Fruit fly (Drosophila melanogaster) whole organism, pupa: ENCODE measurements around the gene Cubn2.

Experiments used
- CG10348 ChIP-seq: fragments of 200-800 bp; sonication (Bioruptor generic); IDR thresholded peaks from 2 replicates; pipeline ENCODE4 v1.3.6; 2022; ENCODE audit warnings: missing biosample characterization, missing genetic modification characterization
- CG12605 ChIP-seq: fragments of 200-800 bp; sonication (Bioruptor generic); IDR thresholded peaks from 2 replicates; pipeline ENCODE4 v1.3.6; 2022; ENCODE audit warnings: missing biosample characterization, missing genetic modification characterization
- CG13204 ChIP-seq: fragments of 200-800 bp; sonication (Bioruptor generic); optimal IDR thresholded peaks from 2 replicates; lab custom pipeline; 2018; ENCODE audit warnings: missing biosample characterization, mild to moderate bottlenecking, missing genetic modification characterization, moderate library complexity
- CG14655 ChIP-seq: fragments of 200-800 bp; sonication (Bioruptor generic); optimal IDR thresholded peaks from 3 replicates; lab custom pipeline; 2017; ENCODE audit warnings: mild to moderate bottlenecking, missing biosample characterization, missing genetic modification reagents, missing genetic modification characterization
- CG15710 ChIP-seq: fragments of 200-800 bp; sonication (Bioruptor generic); optimal IDR thresholded peaks from 2 replicates; lab custom pipeline; 2018; ENCODE audit warnings: missing biosample characterization, mild to moderate bottlenecking, missing genetic modification characterization, moderate library complexity
- CG17806 ChIP-seq: fragments of 200-800 bp; sonication (Bioruptor generic); optimal IDR thresholded peaks from 2 replicates; lab custom pipeline; 2018; ENCODE audit warnings: missing biosample characterization, mild to moderate bottlenecking, missing genetic modification characterization, moderate library complexity
- CG32121 ChIP-seq: fragments of 200-800 bp; sonication (Bioruptor generic); IDR thresholded peaks from 2 replicates; pipeline ENCODE4 v1.3.6; 2022; ENCODE audit warnings: missing biosample characterization, missing genetic modification characterization
- CG34367 ChIP-seq: fragments of 200-800 bp; sonication (Bioruptor generic); optimal IDR thresholded peaks from 2 replicates; lab custom pipeline; 2018; ENCODE audit warnings: missing biosample characterization, mild to moderate bottlenecking, missing genetic modification characterization
- CG4496 ChIP-seq: fragments of 200-800 bp; sonication (Bioruptor generic); IDR thresholded peaks from 3 replicates; pipeline ENCODE4 v1.3.6; 2022; ENCODE audit warnings: missing biosample characterization, missing genetic modification characterization
- CG8159 ChIP-seq: fragments of 200-800 bp; sonication (Bioruptor generic); optimal IDR thresholded peaks from 3 replicates; lab custom pipeline; 2018; ENCODE audit warnings: missing biosample characterization, mild to moderate bottlenecking, missing genetic modification characterization, moderate library complexity
- CG8301 ChIP-seq: fragments of 200-800 bp; sonication (Bioruptor generic); optimal IDR thresholded peaks from 2 replicates; lab custom pipeline; 2018; ENCODE audit warnings: missing biosample characterization, mild to moderate bottlenecking, missing genetic modification characterization
- CG9948 ChIP-seq: fragments of 200-800 bp; sonication (Bioruptor generic); optimal IDR thresholded peaks from 2 replicates; lab custom pipeline; 2018; ENCODE audit warnings: missing biosample characterization, mild to moderate bottlenecking, missing genetic modification characterization, moderate library complexity
- D1 ChIP-seq: fragments of 200-800 bp; sonication (Bioruptor generic); optimal IDR thresholded peaks from 2 replicates; lab custom pipeline; 2018; ENCODE audit warnings: missing biosample characterization, mild to moderate bottlenecking, missing genetic modification characterization, moderate library complexity
- EcR ChIP-seq: fragments of 200-800 bp; sonication (Bioruptor generic); optimal IDR thresholded peaks from 3 replicates; lab custom pipeline; 2019; ENCODE audit warnings: missing biosample characterization, missing genetic modification characterization, mild to moderate bottlenecking, moderate library complexity, missing genetic modification reagents
- Ets98B ChIP-seq: fragments of 200-800 bp; sonication (Bioruptor generic); IDR thresholded peaks from 2 replicates; pipeline ENCODE4 v1.3.6; 2022; ENCODE audit warnings: missing biosample characterization, missing genetic modification characterization
- Pif1A ChIP-seq: fragments of 200-800 bp; sonication (Bioruptor generic); optimal IDR thresholded peaks from 3 replicates; lab custom pipeline; 2016; ENCODE audit warnings: missing biosample characterization, missing genetic modification characterization
- Pif1B ChIP-seq: fragments of 200-800 bp; sonication (Bioruptor generic); optimal IDR thresholded peaks from 3 replicates; lab custom pipeline; 2016; ENCODE audit warnings: missing biosample characterization, missing genetic modification characterization
- Snoo ChIP-seq: fragments of 200-800 bp; sonication (Bioruptor generic); optimal IDR thresholded peaks from 3 replicates; lab custom pipeline; 2017; ENCODE audit warnings: missing biosample characterization, mild to moderate bottlenecking, missing genetic modification characterization, inconsistent platforms
- fd96Ca ChIP-seq: fragments of 200-800 bp; sonication (Bioruptor generic); IDR thresholded peaks from 3 replicates; pipeline ENCODE4 v1.3.6; 2022; ENCODE audit warnings: missing biosample characterization, missing genetic modification characterization
- gl ChIP-seq: fragments of 200-800 bp; sonication (Bioruptor generic); optimal IDR thresholded peaks from 2 replicates; lab custom pipeline; 2018; ENCODE audit warnings: missing biosample characterization, mild to moderate bottlenecking, missing genetic modification characterization
- rn ChIP-seq: fragments of 200-800 bp; sonication (Bioruptor generic); IDR thresholded peaks from 2 replicates; pipeline ENCODE4 v1.3.6; 2022; ENCODE audit warnings: missing biosample characterization, missing genetic modification characterization

The Cubn2 gene

dm6 chr3L:11814655-11815054 lies at the start of gene Cubn2:
TSS of gene Cubn2 (minus strand) at chr3L:11814755.
- no peak for TF ChIP-seq Ets98B (GFP tag; lab: Robert Waterston, UW)
- TF ChIP-seq CG12605 (GFP tag; lab: Robert Waterston, UW): no peak
- no peak for TF ChIP-seq fd96Ca
- TF ChIP-seq CG9948: no peak
- TF ChIP-seq Snoo (tag; lab: Kevin White, UChicago): no peak
- TF ChIP-seq CG4496: no peak
- TF ChIP-seq CG14655 (GFP tag; lab: Kevin White, UChicago): no peak
- TF ChIP-seq D1 (tag; lab: Kevin White, UChicago): no peak
- no peak for TF ChIP-seq rn (GFP tag; lab: Robert Waterston, UW)
- TF ChIP-seq EcR (GFP tag; lab: Kevin White, UChicago): no peak
- TF ChIP-seq Pif1B (GFP tag; lab: Kevin White, UChicago): no peak
- no peak for TF ChIP-seq CG8301
- no peak for TF ChIP-seq CG17806 (tag; lab: Kevin White, UChicago)
- no peak for TF ChIP-seq CG8159 (tag; lab: Kevin White, UChicago)
- no peak for TF ChIP-seq CG10348 (GFP tag; lab: Robert Waterston, UW)
- no peak for TF ChIP-seq CG13204 (GFP tag; lab: Kevin White, UChicago)
- no peak for TF ChIP-seq CG32121
- no peak for TF ChIP-seq gl (tag; lab: Kevin White, UChicago)
- TF ChIP-seq Pif1A (GFP tag; lab: Kevin White, UChicago): no peak

- peak; percentile 37 for TF ChIP-seq CG14655 (GFP tag; lab: Kevin White, UChicago)
- TF ChIP-seq CG9948: peak; percentile 21
- no peak for TF ChIP-seq gl (tag; lab: Kevin White, UChicago)
- no peak for TF ChIP-seq CG17806 (tag; lab: Kevin White, UChicago)
- TF ChIP-seq Snoo (tag; lab: Kevin White, UChicago): no peak
- peak; percentile 69 for TF ChIP-seq CG8159 (tag; lab: Kevin White, UChicago)
- peak; percentile 30 for TF ChIP-seq CG15710
- no peak for TF ChIP-seq CG12605 (GFP tag; lab: Robert Waterston, UW)
- TF ChIP-seq Pif1A (GFP tag; lab: Kevin White, UChicago): no peak
- no peak for TF ChIP-seq CG8301
- no peak for TF ChIP-seq fd96Ca
These were observed 49.0 kb upstream of the Cubn2 start for dm6 chr3L:11863587-11863986.

dm6 chr3L:11862266-11862665 lies 47.7 kb upstream of the Cubn2 start:
- TF ChIP-seq D1 (tag; lab: Kevin White, UChicago) (no peak), CG17806 (tag; lab: Kevin White, UChicago) (no peak), CG9948 (no peak), Pif1B (GFP tag; lab: Kevin White, UChicago) (no peak), gl (tag; lab: Kevin White, UChicago) (no peak), CG10348 (GFP tag; lab: Robert Waterston, UW) (no peak), CG12605 (GFP tag; lab: Robert Waterston, UW) (no peak), rn (GFP tag; lab: Robert Waterston, UW) (no peak), fd96Ca (no peak), CG4496 (no peak), CG34367 (tag; lab: Kevin White, UChicago) (no peak), Pif1A (GFP tag; lab: Kevin White, UChicago) (no peak), CG32121 (no peak), CG15710 (no peak), CG8301 (no peak), CG8159 (tag; lab: Kevin White, UChicago) (no peak), CG13204 (GFP tag; lab: Kevin White, UChicago) (no peak), Ets98B (GFP tag; lab: Robert Waterston, UW) (no peak), Snoo (tag; lab: Kevin White, UChicago) (no peak)

dm6 chr3L:11858745-11859144 lies 44.2 kb upstream of the Cubn2 start:
- TF ChIP-seq CG13204 (GFP tag; lab: Kevin White, UChicago): no peak
- no peak for TF ChIP-seq CG14655 (GFP tag; lab: Kevin White, UChicago)
- TF ChIP-seq EcR (GFP tag; lab: Kevin White, UChicago): no peak
- TF ChIP-seq Snoo (tag; lab: Kevin White, UChicago): no peak
- TF ChIP-seq CG17806 (tag; lab: Kevin White, UChicago): no peak
- no peak for TF ChIP-seq CG10348 (GFP tag; lab: Robert Waterston, UW)
- no peak for TF ChIP-seq CG12605 (GFP tag; lab: Robert Waterston, UW)
- TF ChIP-seq, all 21 proteins: peak for 0

- TF ChIP-seq D1 (tag; lab: Kevin White, UChicago) (no peak), CG12605 (GFP tag; lab: Robert Waterston, UW) (no peak), CG8159 (tag; lab: Kevin White, UChicago) (no peak), Pif1B (GFP tag; lab: Kevin White, UChicago) (no peak), Pif1A (GFP tag; lab: Kevin White, UChicago) (no peak), Snoo (tag; lab: Kevin White, UChicago) (no peak), gl (tag; lab: Kevin White, UChicago) (no peak), CG10348 (GFP tag; lab: Robert Waterston, UW) (no peak), CG15710 (no peak), CG9948 (no peak), CG4496 (no peak), CG13204 (GFP tag; lab: Kevin White, UChicago) (no peak), CG8301 (no peak), CG17806 (tag; lab: Kevin White, UChicago) (no peak), fd96Ca (no peak)
- TF ChIP-seq, all 21 proteins: peak for 0
These were observed 38.4 kb upstream of the Cubn2 start for dm6 chr3L:11852924-11853323.

dm6 chr3L:11847703-11848102 lies 33.1 kb upstream of the Cubn2 start, which contains the start of gene CG12521:
TSS of gene CG12521 (minus strand) at chr3L:11847803.
- no peak for TF ChIP-seq EcR (GFP tag; lab: Kevin White, UChicago)
